Worm (Caenorhabditis elegans): Measurements from ENCODE around the gene H01G02.4.

The H01G02.4 gene

ce11 chrIV:11821591-11822361, 18.8 kb upstream of the H01G02.4 start, which contains the start of the genes par-5 and M117.3:
Gene par-5 (minus strand): TSS chrIV:11821924.
Gene M117.3 (plus strand): TSS chrIV:11822206.
- TF ChIP-seq ets-7 (tag; optimal IDR thresholded peaks at IDR 0.05) (no peak), tbx-11 (GFP tag; IDR thresholded peaks at IDR 0.05) (peak; percentile 17; the same call in 1 of the 2 replicates), pes-1 (GFP tag; IDR thresholded peaks at IDR 0.05) (no peak), F13C5.2 (tag; optimal IDR thresholded peaks at IDR 0.05) (peak; percentile 52)

- peak; percentile 41 for TF ChIP-seq ama-1 (optimal IDR thresholded peaks at IDR 0.05)
- no peak for TF ChIP-seq ceh-36 (tag; optimal IDR thresholded peaks at IDR 0.05)
Measured at ce11 chrIV:11820067-11820913, 17.3 kb upstream of the H01G02.4 start.

DNA sequence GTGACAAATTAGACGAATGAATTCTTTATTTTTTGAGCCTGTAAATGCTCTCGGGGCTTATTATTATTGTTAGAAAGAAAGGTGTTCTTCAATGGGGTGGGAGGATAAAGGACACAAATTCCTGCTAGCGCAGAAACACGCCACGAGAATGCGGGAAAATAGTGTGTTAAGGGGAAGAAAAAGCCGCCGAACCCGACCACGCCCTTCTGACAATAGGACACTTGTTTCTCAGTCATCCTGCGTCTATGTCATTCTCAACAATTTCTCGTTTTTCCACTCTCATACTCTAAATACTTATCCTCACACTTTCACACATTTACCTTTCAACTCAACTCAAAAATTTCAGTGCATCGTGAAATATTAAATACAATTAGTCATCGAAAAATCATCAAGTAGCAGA, 11.0 kb upstream of the H01G02.4 start, which contains the start of gene M117.1:
Gene M117.1 (plus strand): TSS at position 347 of the 400 bp plus-strand sequence.
- TF ChIP-seq ama-1 (optimal IDR thresholded peaks at IDR 0.05) (no peak), ceh-13 (GFP tag; optimal IDR thresholded peaks at IDR 0.05) (no peak), B0310.2 (tag; optimal IDR thresholded peaks at IDR 0.05) (no peak), tbx-37 (GFP tag; conservative IDR thresholded peaks at IDR 0.05) (no peak), hnd-1 (tag; optimal IDR thresholded peaks at IDR 0.05) (no peak), sea-1 (GFP tag; conservative IDR thresholded peaks at IDR 0.05) (no peak), hmbx-1 (tag; optimal IDR thresholded peaks at IDR 0.05) (no peak), aly-1 (tag; optimal IDR thresholded peaks at IDR 0.05) (no peak), hmg-4 (GFP tag; optimal IDR thresholded peaks at IDR 0.05) (no peak), ets-7 (tag; optimal IDR thresholded peaks at IDR 0.05) (no peak), ceh-36 (tag; optimal IDR thresholded peaks at IDR 0.05) (no peak), flt-1 (GFP tag; IDR thresholded peaks at IDR 0.05) (no peak), F13C5.2 (tag; optimal IDR thresholded peaks at IDR 0.05) (no peak), scrt-1 (GFP tag; IDR thresholded peaks at IDR 0.05) (no peak), tbx-11 (GFP tag; IDR thresholded peaks at IDR 0.05) (no peak), pes-1 (GFP tag; IDR thresholded peaks at IDR 0.05) (no peak), tra-4 (tag; optimal IDR thresholded peaks at IDR 0.05) (no peak)

ce11 chrIV:11812017-11812416, 9.1 kb upstream of the H01G02.4 start:
- TF ChIP-seq B0310.2 (tag; optimal IDR thresholded peaks at IDR 0.05), result no peak

- no peak for TF ChIP-seq scrt-1 (GFP tag; IDR thresholded peaks at IDR 0.05)
- TF ChIP-seq F13C5.2 (tag; optimal IDR thresholded peaks at IDR 0.05), result peak; percentile 27
Measured at ce11 chrIV:11809708-11810114, 6.8 kb upstream of the H01G02.4 start.

ce11 chrIV:11809047-11809446, 6.1 kb upstream of the H01G02.4 start:
- TF ChIP-seq ceh-13 (GFP tag; optimal IDR thresholded peaks at IDR 0.05) (no peak), aly-1 (tag; optimal IDR thresholded peaks at IDR 0.05) (no peak), hnd-1 (tag; optimal IDR thresholded peaks at IDR 0.05) (no peak), ets-7 (tag; optimal IDR thresholded peaks at IDR 0.05) (no peak), hmg-4 (GFP tag; optimal IDR thresholded peaks at IDR 0.05) (no peak), tbx-11 (GFP tag; IDR thresholded peaks at IDR 0.05) (no peak), ama-1 (optimal IDR thresholded peaks at IDR 0.05) (no peak), flt-1 (GFP tag; IDR thresholded peaks at IDR 0.05) (no peak), B0310.2 (tag; optimal IDR thresholded peaks at IDR 0.05) (no peak)

DNA sequence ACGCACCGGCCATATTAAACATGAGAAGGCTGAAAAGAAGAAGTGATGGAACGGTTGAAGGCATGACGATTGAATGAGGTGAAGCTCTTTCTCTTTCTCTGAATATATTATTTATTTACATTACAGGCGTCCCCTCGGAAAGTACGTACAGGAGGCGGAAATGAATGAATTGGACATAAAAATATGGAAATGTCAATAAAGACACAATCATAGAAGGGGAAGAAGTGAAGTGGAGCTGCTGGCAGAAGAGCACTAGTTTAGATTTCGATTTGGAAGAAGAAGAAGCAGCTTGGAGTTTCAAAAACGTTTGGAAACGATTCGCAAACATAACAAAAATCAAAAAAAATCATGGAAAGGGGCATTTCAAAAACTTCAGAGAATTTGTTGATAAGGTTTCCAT, 1.1 kb upstream of the H01G02.4 start, which contains the start of gene H01G02.1:
Gene H01G02.1 (minus strand): TSS at position 101 of the 400 bp plus-strand sequence.
- TF ChIP-seq scrt-1 (GFP tag; IDR thresholded peaks at IDR 0.05) (no peak), ets-7 (tag; optimal IDR thresholded peaks at IDR 0.05) (no peak), tbx-37 (GFP tag; conservative IDR thresholded peaks at IDR 0.05) (no peak), flt-1 (GFP tag; IDR thresholded peaks at IDR 0.05) (no peak), ceh-13 (GFP tag; optimal IDR thresholded peaks at IDR 0.05) (no peak), sea-1 (GFP tag; conservative IDR thresholded peaks at IDR 0.05) (no peak), hmg-4 (GFP tag; optimal IDR thresholded peaks at IDR 0.05) (no peak), hnd-1 (tag; optimal IDR thresholded peaks at IDR 0.05) (no peak), aly-1 (tag; optimal IDR thresholded peaks at IDR 0.05) (no peak), tra-4 (tag; optimal IDR thresholded peaks at IDR 0.05) (no peak), pes-1 (GFP tag; IDR thresholded peaks at IDR 0.05) (no peak), B0310.2 (tag; optimal IDR thresholded peaks at IDR 0.05) (no peak), hmbx-1 (tag; optimal IDR thresholded peaks at IDR 0.05) (no peak), ceh-36 (tag; optimal IDR thresholded peaks at IDR 0.05) (no peak), ama-1 (optimal IDR thresholded peaks at IDR 0.05) (no peak), tbx-11 (GFP tag; IDR thresholded peaks at IDR 0.05) (no peak)

DNA sequence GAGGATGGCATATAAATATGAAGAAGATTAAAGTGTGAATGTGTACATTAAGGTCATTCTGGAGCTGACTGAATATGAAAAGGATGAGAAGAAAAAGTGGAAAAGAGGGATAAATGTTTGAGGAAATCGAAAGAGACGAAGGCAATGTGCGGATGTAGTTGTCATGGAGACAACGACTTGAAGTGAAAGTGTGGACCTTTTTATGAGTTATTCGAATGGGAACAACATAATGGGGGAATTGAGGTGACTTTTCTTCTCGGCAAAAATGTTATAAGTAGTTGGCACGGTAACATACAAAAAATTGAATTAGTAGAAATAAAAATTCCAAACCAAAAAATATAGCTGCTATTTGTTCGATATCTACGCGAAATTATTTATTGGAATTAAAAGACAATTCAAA, 1.9 kb downstream of the H01G02.4 start, which contains the start of gene dyf-18:
Gene dyf-18 (minus strand): TSS at position 101 of the 400 bp plus-strand sequence.
- TF ChIP-seq F13C5.2 (tag; optimal IDR thresholded peaks at IDR 0.05) (no peak), hmbx-1 (tag; optimal IDR thresholded peaks at IDR 0.05) (no peak), ets-7 (tag; optimal IDR thresholded peaks at IDR 0.05) (no peak), tra-4 (tag; optimal IDR thresholded peaks at IDR 0.05) (no peak), ceh-13 (GFP tag; optimal IDR thresholded peaks at IDR 0.05) (no peak), hnd-1 (tag; optimal IDR thresholded peaks at IDR 0.05) (no peak), pes-1 (GFP tag; IDR thresholded peaks at IDR 0.05) (no peak), B0310.2 (tag; optimal IDR thresholded peaks at IDR 0.05) (no peak), hmg-4 (GFP tag; optimal IDR thresholded peaks at IDR 0.05) (no peak), aly-1 (tag; optimal IDR thresholded peaks at IDR 0.05) (no peak), tbx-11 (GFP tag; IDR thresholded peaks at IDR 0.05) (no peak)
